Fruit fly (Drosophila melanogaster) whole organism, adult: ENCODE data around the gene TrissinR.

Experiments used
- CG11617 ChIP-seq: fragments of 200-800 bp; sonication (Bioruptor generic); optimal IDR thresholded peaks from 2 replicates; lab custom pipeline; 2017; ENCODE audit warnings: mild to moderate bottlenecking, missing biosample characterization, missing genetic modification reagents, missing genetic modification characterization
- CG12768 ChIP-seq: fragments of 200-800 bp; sonication (Bioruptor generic); optimal IDR thresholded peaks from 2 replicates; lab custom pipeline; 2017; ENCODE audit warnings: missing biosample characterization, missing genetic modification characterization, mild to moderate bottlenecking, moderate library complexity, missing genetic modification reagents
- CG14711 ChIP-seq: fragments of 200-800 bp; sonication (Bioruptor generic); optimal IDR thresholded peaks from 2 replicates; lab custom pipeline; 2018; ENCODE audit warnings: missing biosample characterization, mild to moderate bottlenecking, missing genetic modification characterization, moderate library complexity
- CG1620 ChIP-seq: fragments of 200-800 bp; sonication (Bioruptor generic); optimal IDR thresholded peaks from 2 replicates; lab custom pipeline; 2016; ENCODE audit warnings: missing biosample characterization, missing genetic modification characterization
- CG33017 ChIP-seq: fragments of 200-800 bp; sonication (Bioruptor generic); optimal IDR thresholded peaks from 2 replicates; lab custom pipeline; 2018; ENCODE audit warnings: missing biosample characterization, mild to moderate bottlenecking, missing genetic modification characterization, moderate library complexity
- CG5204 ChIP-seq: fragments of 200-800 bp; sonication (Bioruptor generic); optimal IDR thresholded peaks from 2 replicates; lab custom pipeline; 2016; ENCODE audit warnings: missing biosample characterization, missing genetic modification characterization
- CG7045 ChIP-seq: fragments of 200-800 bp; sonication (Bioruptor generic); optimal IDR thresholded peaks from 2 replicates; lab custom pipeline; 2017; ENCODE audit warnings: missing biosample characterization, mild to moderate bottlenecking, missing genetic modification characterization
- CG7101 ChIP-seq: fragments of 200-800 bp; sonication (Bioruptor generic); optimal IDR thresholded peaks from 2 replicates; lab custom pipeline; 2018; ENCODE audit warnings: missing biosample characterization, mild to moderate bottlenecking, missing genetic modification characterization, moderate library complexity
- Clk ChIP-seq: fragments of 200-800 bp; sonication (Bioruptor generic); optimal IDR thresholded peaks from 2 replicates; lab custom pipeline; 2017; ENCODE audit warnings: missing biosample characterization, missing genetic modification characterization
- Crg-1 ChIP-seq: fragments of 200-800 bp; sonication (Bioruptor generic); optimal IDR thresholded peaks from 2 replicates; lab custom pipeline; 2016; ENCODE audit warnings: missing biosample characterization, missing genetic modification characterization
- Hr96 ChIP-seq: fragments of 200-800 bp; sonication (Bioruptor generic); optimal IDR thresholded peaks from 2 replicates; lab custom pipeline; 2016; ENCODE audit warnings: missing biosample characterization, missing genetic modification characterization
- Mnt ChIP-seq: fragments of 200-800 bp; sonication (Bioruptor generic); optimal IDR thresholded peaks from 2 replicates; lab custom pipeline; 2016; ENCODE audit warnings: missing biosample characterization, mild to moderate bottlenecking, missing genetic modification characterization
- bab1 ChIP-seq: fragments of 200-800 bp; sonication (Bioruptor generic); optimal IDR thresholded peaks from 3 replicates; lab custom pipeline; 2019; ENCODE audit warnings: missing biosample characterization, mild to moderate bottlenecking, missing genetic modification characterization, moderate library complexity
- cic ChIP-seq: fragments of 200-800 bp; sonication (Bioruptor generic); optimal IDR thresholded peaks from 2 replicates; lab custom pipeline; 2017; ENCODE audit warnings: missing biosample characterization, mild to moderate bottlenecking, missing genetic modification characterization, moderate library complexity
- cnc ChIP-seq, 2 experiments: fragments of >200 bp; optimal IDR thresholded peaks; 2 replicates each; lab custom pipeline; 2017
- kay ChIP-seq: fragments of 200-800 bp; sonication (Bioruptor generic); peaks from one replicate; lab custom pipeline; 2016; ENCODE audit warnings: missing biosample characterization, missing genetic modification characterization, borderline replicate concordance
- ovo ChIP-seq: fragments of 200-800 bp; sonication (Bioruptor generic); optimal IDR thresholded peaks from 2 replicates; lab custom pipeline; 2016; ENCODE audit warnings: missing biosample characterization, missing genetic modification characterization
- pad ChIP-seq: fragments of 200-800 bp; sonication (Bioruptor generic); optimal IDR thresholded peaks from 3 replicates; lab custom pipeline; 2017; ENCODE audit warnings: missing biosample characterization, missing genetic modification characterization, mild to moderate bottlenecking, moderate library complexity, missing genetic modification reagents
- tj ChIP-seq: fragments of 200-800 bp; sonication (Bioruptor generic); optimal IDR thresholded peaks from 3 replicates; lab custom pipeline; 2017; ENCODE audit warnings: missing biosample characterization, mild to moderate bottlenecking, missing genetic modification characterization, moderate library complexity
- toe ChIP-seq: fragments of 200-800 bp; sonication (Bioruptor generic); optimal IDR thresholded peaks from 2 replicates; lab custom pipeline; 2016; ENCODE audit warnings: missing biosample characterization, missing genetic modification characterization

Gene TrissinR

dm6 chr2L:5799435-5800387 lies 24.1 kb upstream of the TrissinR start, which contains the start of gene CG9171:
Gene CG9171 (minus strand): TSS chr2L:5800253.
- TF ChIP-seq toe (GFP tag; lab: Kevin White, UChicago) (no peak), CG11617 (peak; percentile 35), tj (GFP tag; lab: Kevin White, UChicago) (peak; percentile 8), CG33017 (no peak), CG7101 (tag; lab: Kevin White, UChicago) (no peak), ovo (no peak), Mnt (GFP tag; lab: Kevin White, UChicago) (peak; percentile 80), bab1 (GFP tag; lab: Kevin White, UChicago) (peak; percentile 61), pad (GFP tag; lab: Kevin White, UChicago) (peak; percentile 28), Hr96 (GFP tag; lab: Kevin White, UChicago) (no peak), CG5204 (no peak), cnc (optimal IDR thresholded peaks at IDR 0.05; lab: Kevin White, UChicago) (no peak), kay (GFP tag; lab: Kevin White, UChicago) (no peak), CG1620 (GFP tag; lab: Kevin White, UChicago) (no peak), CG7045 (GFP tag; lab: Kevin White, UChicago) (no peak), Crg-1 (GFP tag; lab: Kevin White, UChicago) (no peak), CG12768 (peak; percentile 45), cic (GFP tag; lab: Kevin White, UChicago) (no peak)

DNA sequence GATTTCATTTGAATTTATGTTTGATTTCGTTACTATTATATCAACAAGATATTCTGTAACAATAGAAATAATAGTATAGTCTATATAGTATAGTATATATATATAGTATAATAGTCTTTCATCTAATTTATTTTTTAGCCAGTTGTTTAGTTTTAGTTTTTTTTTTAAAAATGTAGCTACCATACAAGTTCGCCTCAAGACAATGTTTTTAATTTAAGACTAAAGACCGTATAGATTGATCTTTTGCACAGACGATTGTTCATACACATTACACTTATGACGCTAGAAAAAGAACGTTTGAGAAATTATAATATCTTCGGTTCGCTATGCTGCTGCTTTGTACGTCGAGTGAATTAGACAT lies 23.4 kb upstream of the TrissinR start:
- no peak for TF ChIP-seq cic (GFP tag; lab: Kevin White, UChicago)
- TF ChIP-seq CG11617 = no peak
- no peak for TF ChIP-seq CG33017
- no peak for TF ChIP-seq Mnt (GFP tag; lab: Kevin White, UChicago)
- TF ChIP-seq CG7045 (GFP tag; lab: Kevin White, UChicago) = no peak
- no peak for TF ChIP-seq kay (GFP tag; lab: Kevin White, UChicago)
- TF ChIP-seq Clk (GFP tag; lab: Kevin White, UChicago) = no peak
- no peak for TF ChIP-seq tj (GFP tag; lab: Kevin White, UChicago)
- no peak for TF ChIP-seq CG12768
- TF ChIP-seq CG14711 = no peak
- TF ChIP-seq Crg-1 (GFP tag; lab: Kevin White, UChicago) = no peak
- no peak for TF ChIP-seq pad (GFP tag; lab: Kevin White, UChicago)
- TF ChIP-seq CG7101 (tag; lab: Kevin White, UChicago) = no peak
- TF ChIP-seq CG1620 (GFP tag; lab: Kevin White, UChicago) = no peak

dm6 chr2L:5801926-5802325 lies 21.9 kb upstream of the TrissinR start, which contains the start of the genes CG14005 and CG7239:
Gene CG14005 (minus strand): TSS chr2L:5801975.
Gene CG7239 (plus strand): TSS chr2L:5802220.
- TF ChIP-seq kay (GFP tag; lab: Kevin White, UChicago) = no peak
- no peak for TF ChIP-seq CG12768
- no peak for TF ChIP-seq Crg-1 (GFP tag; lab: Kevin White, UChicago)

dm6 chr2L:5804077-5804476 lies 19.7 kb upstream of the TrissinR start:
- TF ChIP-seq Mnt (GFP tag; lab: Kevin White, UChicago) = no peak
- no peak for TF ChIP-seq CG12768
- TF ChIP-seq cnc (optimal IDR thresholded peaks at IDR 0.05; lab: Kevin White, UChicago) = no peak
- TF ChIP-seq kay (GFP tag; lab: Kevin White, UChicago) = no peak
- no peak for TF ChIP-seq pad (GFP tag; lab: Kevin White, UChicago)
- TF ChIP-seq CG33017 = no peak
- TF ChIP-seq CG14711 = no peak
- TF ChIP-seq CG11617 = no peak
- no peak for TF ChIP-seq bab1 (GFP tag; lab: Kevin White, UChicago)
- TF ChIP-seq Clk (GFP tag; lab: Kevin White, UChicago) = no peak
- TF ChIP-seq CG7101 (tag; lab: Kevin White, UChicago) = no peak
- no peak for TF ChIP-seq toe (GFP tag; lab: Kevin White, UChicago)
- TF ChIP-seq Crg-1 (GFP tag; lab: Kevin White, UChicago) = no peak
- TF ChIP-seq ovo = no peak
- TF ChIP-seq CG5204 = no peak
- TF ChIP-seq CG1620 (GFP tag; lab: Kevin White, UChicago) = no peak
- no peak for TF ChIP-seq Hr96 (GFP tag; lab: Kevin White, UChicago)
- TF ChIP-seq cic (GFP tag; lab: Kevin White, UChicago) = no peak
- no peak for TF ChIP-seq CG7045 (GFP tag; lab: Kevin White, UChicago)

dm6 chr2L:5805091-5805817 lies 18.6 kb upstream of the TrissinR start, which contains the start of gene CG11034:
Gene CG11034 (plus strand): TSS chr2L:5805395.
- TF ChIP-seq CG14711 (no peak), Hr96 (GFP tag; lab: Kevin White, UChicago) (peak; percentile 11), tj (GFP tag; lab: Kevin White, UChicago) (no peak), CG1620 (GFP tag; lab: Kevin White, UChicago) (no peak), bab1 (GFP tag; lab: Kevin White, UChicago) (peak; percentile 17), Mnt (GFP tag; lab: Kevin White, UChicago) (peak; percentile 21)
